Worm (Caenorhabditis elegans) whole organism, midembryonic: Measurements from ENCODE around the gene F58A6.1.
"Not testable (repeated sequence)": the region's sequence is repeated elsewhere in the genome, so short reads cannot be mapped to it uniquely, and the experiment has no call there.

ENCODE experiments used
- T22C8.4 ChIP-seq: fragments of 200-800 bp; sonication (Bioruptor generic); IDR thresholded peaks from 2 replicates; pipeline ENCODE4 v1.3.6; 2022; ENCODE audit warnings: missing genetic modification characterization, missing compliant biosample characterization
- cog-1 ChIP-seq: sonication (generic microtip); optimal IDR thresholded peaks from 2 replicates; lab custom pipeline; 2016; ENCODE audit warnings: missing genetic modification characterization, missing compliant biosample characterization
- flt-1 ChIP-seq: fragments of 200-800 bp; sonication (Bioruptor generic); IDR thresholded peaks from 2 replicates; pipeline ENCODE4 v1.3.6; 2022; ENCODE audit warnings: missing genetic modification characterization, missing compliant biosample characterization
- klf-2 ChIP-seq: fragments of 200-800 bp; sonication (Bioruptor generic); conservative IDR thresholded peaks from 2 replicates; pipeline ENCODE4 v1.3.6; 2022; ENCODE audit warnings: missing genetic modification reagents, missing genetic modification characterization, missing compliant biosample characterization
- med-1 ChIP-seq: sonication (generic microtip); optimal IDR thresholded peaks from 2 replicates; lab custom pipeline; 2017; ENCODE audit warnings: missing genetic modification characterization, mild to moderate bottlenecking, missing compliant biosample characterization, antibody characterized with exemption, missing genetic modification reagents; ENCODE audit not compliant: insufficient read depth
- ref-1 ChIP-seq: fragments of 200-800 bp; sonication (Bioruptor generic); conservative IDR thresholded peaks from 2 replicates; pipeline ENCODE4 v1.3.6; 2022; ENCODE audit warnings: missing genetic modification reagents, missing genetic modification characterization, missing compliant biosample characterization
- tab-1 ChIP-seq: fragments of 200-800 bp; sonication (Bioruptor generic); IDR thresholded peaks from 2 replicates; pipeline ENCODE4 v1.3.6; 2022; ENCODE audit warnings: missing genetic modification characterization, missing compliant biosample characterization
- ztf-23 ChIP-seq: fragments of 200-800 bp; sonication (Bioruptor generic); IDR thresholded peaks from 2 replicates; pipeline ENCODE4 v1.3.6; 2022; ENCODE audit warnings: missing genetic modification reagents, missing genetic modification characterization, missing compliant biosample characterization
- ztf-29 ChIP-seq: fragments of 200-800 bp; sonication (Bioruptor generic); IDR thresholded peaks from 2 replicates; pipeline ENCODE4 v1.3.6; 2022; ENCODE audit warnings: missing genetic modification reagents, missing genetic modification characterization, missing compliant biosample characterization

F58A6.1 gene

DNA sequence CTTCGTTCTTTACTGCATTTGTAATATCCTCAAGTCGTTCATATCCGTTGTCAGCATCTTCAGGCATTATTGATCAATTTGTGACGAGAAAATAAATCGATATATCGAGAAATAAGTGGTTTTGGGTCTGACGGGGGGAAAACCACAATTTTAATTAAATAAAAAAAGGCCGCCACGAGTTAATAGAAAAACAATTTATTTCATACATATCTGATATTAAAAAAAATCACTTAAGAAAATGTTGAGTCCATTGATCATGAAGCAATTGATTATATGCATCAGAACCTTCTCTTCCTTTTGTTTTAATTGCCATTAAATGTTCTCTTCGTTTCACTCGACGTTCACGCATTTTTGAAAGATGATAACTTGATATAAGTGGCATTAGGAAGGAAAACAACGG lies 5.6 kb downstream of the F58A6.1 start, which contains the start of gene F58A6.5:
TSS of gene F58A6.5 (minus strand) at position 101 of the 400 bp plus-strand sequence.
- no peak for TF ChIP-seq ztf-29 (GFP tag; lab: Robert Waterston, UW)
- TF ChIP-seq klf-2 (GFP tag; lab: Robert Waterston, UW): no peak
- TF ChIP-seq T22C8.4 (GFP tag; lab: Robert Waterston, UW): no peak
- TF ChIP-seq med-1 (GFP tag; lab: Kevin White, UChicago): no peak
- no peak for TF ChIP-seq tab-1 (GFP tag; lab: Robert Waterston, UW)
- no peak for TF ChIP-seq flt-1 (GFP tag; lab: Robert Waterston, UW)
- no peak for TF ChIP-seq ztf-23 (GFP tag; lab: Robert Waterston, UW)
- no peak for TF ChIP-seq ref-1 (GFP tag; lab: Robert Waterston, UW)
- TF ChIP-seq cog-1 (tag; lab: Kevin White, UChicago): no peak

DNA sequence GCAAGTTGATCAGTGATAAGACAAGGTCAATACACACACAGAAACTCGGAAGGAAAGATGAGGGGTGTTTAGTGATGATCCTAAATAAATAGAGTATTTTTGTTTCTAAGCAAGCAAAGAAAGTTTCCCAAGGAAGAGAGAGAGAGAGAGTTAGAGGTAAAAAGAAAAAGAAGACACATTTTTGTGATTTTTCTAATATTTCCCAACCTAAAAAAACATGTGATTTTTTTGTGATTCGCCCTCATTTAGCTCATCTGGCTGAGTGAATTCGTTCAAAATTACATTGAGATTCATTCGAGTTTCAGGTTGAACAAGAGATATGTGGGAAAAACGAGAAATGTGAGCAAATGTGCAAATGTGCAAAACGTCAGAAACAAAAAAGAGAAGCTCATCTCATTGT lies 8.1 kb downstream of the F58A6.1 start, which contains the start of gene srb-16:
TSS of gene srb-16 (minus strand) at position 101 of the 400 bp plus-strand sequence.
- no peak for TF ChIP-seq cog-1 (tag; lab: Kevin White, UChicago)
- no peak for TF ChIP-seq klf-2 (GFP tag; lab: Robert Waterston, UW)
- no peak for TF ChIP-seq ztf-23 (GFP tag; lab: Robert Waterston, UW)
- TF ChIP-seq T22C8.4 (GFP tag; lab: Robert Waterston, UW): no peak
- no peak for TF ChIP-seq med-1 (GFP tag; lab: Kevin White, UChicago)

DNA sequence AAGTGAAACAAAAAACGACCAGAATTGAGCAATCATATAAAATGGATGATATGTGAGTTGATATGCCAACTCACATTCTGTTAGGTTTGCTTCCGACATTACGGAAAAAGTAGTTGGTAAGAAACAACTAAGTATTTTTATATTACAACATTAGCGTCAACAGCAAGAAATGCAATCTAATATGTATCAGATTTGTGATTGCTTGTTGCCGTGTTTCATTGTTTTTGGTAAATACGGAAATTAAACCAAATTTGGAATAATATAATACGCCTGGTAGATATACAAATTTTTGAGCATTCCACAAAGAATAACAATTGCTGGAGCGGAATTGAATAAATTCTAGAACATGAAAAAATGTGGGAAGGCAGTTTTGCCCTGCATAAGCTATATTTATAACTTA lies 11.8 kb downstream of the F58A6.1 start, which contains the start of gene srb-12:
TSS of gene srb-12 (minus strand) at position 101 of the 400 bp plus-strand sequence.
- no peak for TF ChIP-seq cog-1 (tag; lab: Kevin White, UChicago)
- no peak for TF ChIP-seq ztf-23 (GFP tag; lab: Robert Waterston, UW)
- no peak for TF ChIP-seq ztf-29 (GFP tag; lab: Robert Waterston, UW)
- TF ChIP-seq T22C8.4 (GFP tag; lab: Robert Waterston, UW): no peak
- no peak for TF ChIP-seq tab-1 (GFP tag; lab: Robert Waterston, UW)

DNA sequence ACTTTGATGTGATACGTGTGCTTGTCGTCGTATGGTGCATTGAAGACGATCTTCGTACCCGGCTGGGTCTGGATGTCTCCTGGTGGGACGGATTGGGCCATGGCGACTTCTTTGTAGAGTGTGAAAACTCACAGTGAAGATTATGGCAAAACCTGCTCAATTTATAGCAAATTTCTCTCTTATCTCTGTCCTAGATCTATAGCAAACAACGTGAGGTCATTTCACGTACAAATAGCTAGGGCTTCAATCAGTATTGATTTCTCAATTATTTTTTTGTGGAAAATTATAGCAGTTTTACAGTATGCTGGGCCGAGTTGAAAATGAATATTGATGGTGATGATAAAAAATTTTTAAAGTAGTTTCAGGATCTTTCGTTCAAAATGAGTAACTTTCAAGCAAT lies 14.3 kb downstream of the F58A6.1 start, which contains the start of gene msp-45:
TSS of gene msp-45 (minus strand) at position 101 of the 400 bp plus-strand sequence.
- TF ChIP-seq med-1 (GFP tag; lab: Kevin White, UChicago) (no peak), ztf-29 (GFP tag; lab: Robert Waterston, UW) (no peak), flt-1 (GFP tag; lab: Robert Waterston, UW) (no peak), klf-2 (GFP tag; lab: Robert Waterston, UW) (no peak), ref-1 (GFP tag; lab: Robert Waterston, UW) (no peak), cog-1 (tag; lab: Kevin White, UChicago) (no peak), T22C8.4 (GFP tag; lab: Robert Waterston, UW) (no peak), tab-1 (GFP tag; lab: Robert Waterston, UW) (no peak), ztf-23 (GFP tag; lab: Robert Waterston, UW) (no peak)

DNA sequence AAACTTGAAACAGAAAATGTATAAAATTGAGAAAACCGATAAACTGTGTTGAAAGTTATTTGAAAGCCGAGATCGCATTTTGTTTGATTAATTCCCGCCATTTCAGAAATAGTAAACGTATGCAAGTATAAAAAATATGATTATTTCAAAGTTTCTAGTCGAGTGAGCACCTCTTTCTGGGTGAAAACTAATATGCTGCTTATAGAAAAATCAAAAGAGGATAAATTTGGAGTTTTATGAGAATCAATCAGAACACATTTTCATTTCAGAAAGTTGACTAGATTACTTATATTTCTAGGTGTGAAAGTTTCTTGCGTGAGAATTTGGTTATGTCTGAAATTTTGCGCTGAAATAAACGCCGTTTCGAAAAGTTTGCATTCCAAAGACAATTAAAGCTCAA lies 14.8 kb downstream of the F58A6.1 start, which contains the start of gene srb-13:
TSS of gene srb-13 (minus strand) at position 101 of the 400 bp plus-strand sequence.
- no peak for TF ChIP-seq ref-1 (GFP tag; lab: Robert Waterston, UW)
- no peak for TF ChIP-seq ztf-23 (GFP tag; lab: Robert Waterston, UW)
- TF ChIP-seq med-1 (GFP tag; lab: Kevin White, UChicago): no peak
- TF ChIP-seq T22C8.4 (GFP tag; lab: Robert Waterston, UW): no peak
- no peak for TF ChIP-seq cog-1 (tag; lab: Kevin White, UChicago)
- no peak for TF ChIP-seq klf-2 (GFP tag; lab: Robert Waterston, UW)
- no peak for TF ChIP-seq tab-1 (GFP tag; lab: Robert Waterston, UW)
- no peak for TF ChIP-seq flt-1 (GFP tag; lab: Robert Waterston, UW)
- TF ChIP-seq ztf-29 (GFP tag; lab: Robert Waterston, UW): no peak

DNA sequence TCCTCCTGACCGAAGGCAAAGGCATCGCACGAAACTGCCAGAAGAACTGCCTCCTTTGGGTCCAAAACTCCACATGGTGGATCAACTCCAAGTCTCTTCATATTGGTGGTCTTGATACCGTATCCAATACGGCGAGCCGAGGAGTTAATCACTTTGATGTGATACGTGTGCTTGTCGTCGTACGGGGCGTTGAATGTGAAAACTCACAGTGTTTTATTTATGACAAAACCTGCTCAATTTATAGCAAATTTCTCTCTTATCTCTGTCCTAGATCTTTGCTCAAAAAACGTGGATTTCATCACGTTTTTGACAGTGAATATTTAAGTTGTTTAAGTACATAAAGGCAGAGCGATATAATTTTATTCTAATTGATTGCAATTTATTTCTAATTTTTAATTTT lies 16.1 kb downstream of the F58A6.1 start, which contains the start of gene F58A6.9:
TSS of gene F58A6.9 (minus strand) at position 101 of the 400 bp plus-strand sequence.
- TF ChIP-seq flt-1, ref-1, ztf-23 (GFP tag; lab: Robert Waterston, UW): not testable (repeated sequence)

DNA sequence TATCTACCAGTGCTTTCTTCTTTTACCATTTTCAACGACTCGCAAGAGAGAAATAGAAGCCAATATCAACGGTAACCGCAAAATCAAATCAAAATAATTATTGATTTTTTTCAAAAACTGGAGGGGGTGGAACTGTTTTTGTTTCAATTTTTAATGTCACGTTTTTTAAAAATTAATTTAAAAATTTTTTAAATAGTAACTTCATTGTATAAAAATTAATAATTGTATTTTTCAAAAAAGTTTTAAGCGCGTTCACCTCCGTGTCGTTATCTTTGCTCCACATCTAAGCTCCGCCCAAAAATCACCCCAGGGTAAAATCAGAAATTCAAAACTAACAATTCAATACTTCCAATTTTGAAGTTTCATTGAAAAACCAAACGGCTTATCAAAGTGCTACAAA lies 18.4 kb downstream of the F58A6.1 start, which contains the start of gene C27D6.11:
TSS of gene C27D6.11 (minus strand) at position 101 of the 400 bp plus-strand sequence.
- TF ChIP-seq ref-1 (GFP tag; lab: Robert Waterston, UW): no peak
- no peak for TF ChIP-seq flt-1 (GFP tag; lab: Robert Waterston, UW)
- no peak for TF ChIP-seq T22C8.4 (GFP tag; lab: Robert Waterston, UW)
- TF ChIP-seq ztf-23 (GFP tag; lab: Robert Waterston, UW): no peak
- no peak for TF ChIP-seq tab-1 (GFP tag; lab: Robert Waterston, UW)
- TF ChIP-seq klf-2 (GFP tag; lab: Robert Waterston, UW): no peak
- no peak for TF ChIP-seq med-1 (GFP tag; lab: Kevin White, UChicago)
- no peak for TF ChIP-seq ztf-29 (GFP tag; lab: Robert Waterston, UW)
- TF ChIP-seq cog-1 (tag; lab: Kevin White, UChicago): no peak

DNA sequence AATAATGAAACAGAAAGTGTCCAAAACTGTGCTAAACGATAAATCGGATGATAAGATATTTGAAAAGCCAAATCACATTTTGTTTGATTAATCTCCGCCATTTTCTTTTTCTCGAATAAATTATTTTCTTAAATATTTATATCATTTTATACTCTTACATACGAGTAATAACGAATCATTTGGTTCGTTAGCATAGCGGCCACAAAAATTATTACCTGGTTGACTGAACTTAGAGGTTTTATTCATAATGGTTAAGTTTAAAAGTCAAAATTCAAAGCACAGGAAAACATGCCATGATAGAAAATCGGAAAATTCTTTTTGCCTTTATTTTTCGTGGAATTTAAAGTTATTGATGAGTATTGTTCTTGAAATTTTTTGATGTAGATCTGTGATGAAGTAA lies 20.6 kb downstream of the F58A6.1 start, which contains the start of gene srb-5:
TSS of gene srb-5 (minus strand) at position 101 of the 400 bp plus-strand sequence.
- TF ChIP-seq flt-1 (GFP tag; lab: Robert Waterston, UW): no peak
- no peak for TF ChIP-seq med-1 (GFP tag; lab: Kevin White, UChicago)

DNA sequence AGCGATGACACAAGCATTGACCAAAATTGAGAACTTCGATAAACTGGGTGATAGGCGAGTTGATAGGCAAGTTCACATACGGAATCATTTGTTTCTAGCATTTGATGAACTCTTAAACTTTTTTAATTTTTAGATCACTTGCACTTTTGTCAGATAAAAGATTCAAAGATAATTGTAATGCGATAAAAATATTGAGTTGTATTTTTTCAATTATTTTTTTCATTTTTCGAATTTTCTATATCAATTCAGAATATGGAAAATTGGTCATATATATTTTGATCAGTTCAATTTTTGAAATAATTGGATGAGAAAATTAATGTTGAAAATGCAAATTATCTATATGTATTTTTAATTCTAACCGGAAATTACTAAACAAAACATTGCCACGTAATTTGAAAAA lies 24.0 kb downstream of the F58A6.1 start, which contains the start of gene srb-3:
TSS of gene srb-3 (minus strand) at position 101 of the 400 bp plus-strand sequence.
- TF ChIP-seq flt-1 (GFP tag; lab: Robert Waterston, UW) (no peak), klf-2 (GFP tag; lab: Robert Waterston, UW) (no peak), tab-1 (GFP tag; lab: Robert Waterston, UW) (no peak), ref-1 (GFP tag; lab: Robert Waterston, UW) (no peak), T22C8.4 (GFP tag; lab: Robert Waterston, UW) (no peak), med-1 (GFP tag; lab: Kevin White, UChicago) (no peak), ztf-29 (GFP tag; lab: Robert Waterston, UW) (no peak), cog-1 (tag; lab: Kevin White, UChicago) (no peak), ztf-23 (GFP tag; lab: Robert Waterston, UW) (no peak)
